Worm (Caenorhabditis elegans) whole organism, mixed stage, embryonic: ENCODE measurements around the gene C01G10.10.
"Not testable (repeated sequence)": the region's sequence is repeated elsewhere in the genome, so short reads cannot be mapped to it uniquely, and the experiment has no call there.

Experiments
- blmp-1 ChIP-seq: fragments of 150-350 bp; optimal IDR thresholded peaks from 2 replicates; lab custom pipeline; 2014; ENCODE audit warnings: missing biosample characterization, missing genetic modification characterization
- elt-3 ChIP-seq: fragments of 150-350 bp; optimal IDR thresholded peaks from 2 replicates; lab custom pipeline; 2014; ENCODE audit warnings: missing biosample characterization, missing genetic modification characterization
- lin-13 ChIP-seq: fragments of 150-350 bp; optimal IDR thresholded peaks from 2 replicates; lab custom pipeline; 2014; ENCODE audit warnings: missing biosample characterization, missing genetic modification characterization
- mep-1 ChIP-seq: fragments of 150-350 bp; optimal IDR thresholded peaks from 2 replicates; lab custom pipeline; 2017; ENCODE audit warnings: missing biosample characterization, missing genetic modification reagents, missing genetic modification characterization, inconsistent platforms
- nhr-12 ChIP-seq: fragments of 150-350 bp; optimal IDR thresholded peaks from 2 replicates; lab custom pipeline; 2014; ENCODE audit warnings: missing biosample characterization, missing genetic modification characterization
- nhr-2 ChIP-seq: fragments of 150-350 bp; optimal IDR thresholded peaks from 2 replicates; lab custom pipeline; 2014; ENCODE audit warnings: missing biosample characterization, missing genetic modification characterization
- nhr-28 ChIP-seq: fragments of 150-350 bp; optimal IDR thresholded peaks from 2 replicates; lab custom pipeline; 2014; ENCODE audit warnings: missing biosample characterization, missing genetic modification characterization
- pha-4 ChIP-seq: fragments of 150-350 bp; optimal IDR thresholded peaks from 2 replicates; lab custom pipeline; 2018; ENCODE audit warnings: missing biosample characterization, missing genetic modification reagents, missing genetic modification characterization
- sem-2 ChIP-seq: fragments of 200-800 bp; sonication (Bioruptor generic); optimal IDR thresholded peaks from 2 replicates; lab custom pipeline; 2018; ENCODE audit warnings: mild to moderate bottlenecking, missing genetic modification characterization, missing compliant biosample characterization
- unc-62 ChIP-seq: fragments of 150-350 bp; optimal IDR thresholded peaks from 2 replicates; lab custom pipeline; 2014; ENCODE audit warnings: missing biosample characterization, missing genetic modification reagents, missing genetic modification characterization
- zip-8 ChIP-seq: fragments of 150-350 bp; optimal IDR thresholded peaks from 2 replicates; lab custom pipeline; 2014; ENCODE audit warnings: missing biosample characterization, missing genetic modification characterization

DNA sequence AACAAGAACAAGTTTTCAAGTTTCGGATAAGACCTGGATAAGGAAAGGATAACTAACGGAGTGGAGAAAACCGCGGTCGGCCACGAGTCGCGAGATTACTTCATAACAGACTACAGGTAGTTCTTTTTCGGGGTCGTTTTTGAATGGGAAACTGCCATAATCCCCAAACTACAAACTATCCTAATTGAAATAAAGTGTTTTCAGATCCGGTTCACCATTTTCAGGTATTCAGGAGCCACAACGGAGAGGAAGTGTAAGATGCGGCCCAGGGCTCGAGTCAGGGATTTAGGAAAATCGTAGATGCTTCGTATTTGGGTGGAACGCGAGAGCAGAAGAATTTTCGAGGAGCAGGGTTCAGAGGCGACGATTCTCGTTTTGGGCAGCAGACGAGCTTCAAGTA is 33.7 kb upstream of the C01G10.10 start, which contains the start of gene T01G5.8:
- TF ChIP-seq nhr-28 (tag; lab: Kevin White, UChicago); lin-13; blmp-1; elt-3 (tag; lab: Kevin White, UChicago); pha-4; nhr-12 (tag; lab: Kevin White, UChicago); unc-62 (GFP tag; lab: Kevin White, UChicago); sem-2; zip-8 (tag; lab: Kevin White, UChicago); nhr-2 (tag; lab: Kevin White, UChicago); mep-1 (tag; lab: Kevin White, UChicago): not testable (repeated sequence)
